Fruit fly (Drosophila melanogaster): ENCODE measurements around the gene CG4318.

Gene CG4318

DNA sequence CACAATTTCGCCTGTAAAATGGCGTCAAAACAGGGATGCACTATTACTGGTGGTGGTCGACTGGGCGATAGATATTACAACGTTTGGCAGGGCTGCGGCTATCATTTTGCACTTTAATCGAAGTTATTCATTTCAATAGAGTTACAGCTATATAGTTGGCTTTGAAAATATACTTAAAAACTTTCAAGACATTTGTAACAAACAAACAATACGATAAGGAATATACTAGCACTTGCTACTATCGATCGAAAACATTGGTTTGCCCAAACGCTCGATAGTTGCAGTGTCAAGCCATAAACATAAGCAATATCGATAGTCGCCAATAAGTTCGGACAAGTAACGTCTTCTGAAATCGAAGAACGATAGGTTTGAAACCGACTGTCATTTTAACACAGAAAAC lies 4.8 kb upstream of the CG4318 start, which contains the start of the genes Bap60 and CG12096 (continued):
- TF ChIP-seq jumu (GFP tag; optimal IDR thresholded peaks at IDR 0.05) (peak; percentile 85), z (GFP tag; IDR thresholded peaks at IDR 0.05) (no peak), CG13775 (GFP tag; optimal IDR thresholded peaks at IDR 0.05) (peak; percentile 82), kay (GFP tag; optimal IDR thresholded peaks at IDR 0.05) (peak; percentile 35), CG6683 (GFP tag; optimal IDR thresholded peaks at IDR 0.05) (peak; percentile 20), CG3838 (GFP tag; optimal IDR thresholded peaks at IDR 0.05) (no peak), Lhr (GFP tag; optimal IDR thresholded peaks at IDR 0.05) (peak; percentile 47), CG1602 (GFP tag; optimal IDR thresholded peaks at IDR 0.05) (peak; percentile 62), NK7.1 (GFP tag; optimal IDR thresholded peaks at IDR 0.05) (peak; percentile 55), CG12659 (GFP tag; optimal IDR thresholded peaks at IDR 0.05) (peak; percentile 88), Gsc (GFP tag; IDR thresholded peaks at IDR 0.05) (0 out of 2 replicates have a peak, but pooled peaks have one; percentile 8), CG18011 (GFP tag; optimal IDR thresholded peaks at IDR 0.05) (peak; percentile 68), aop (GFP tag; IDR thresholded peaks at IDR 0.05) (no peak), gcm (GFP tag; optimal IDR thresholded peaks at IDR 0.05) (peak; percentile 27), Sox102F (GFP tag; optimal IDR thresholded peaks at IDR 0.05) (peak; percentile 65), toy (GFP tag; IDR thresholded peaks at IDR 0.05) (no peak), Atf-2 (GFP tag; optimal IDR thresholded peaks at IDR 0.05) (peak; percentile 56), al (GFP tag; IDR thresholded peaks at IDR 0.05) (peak; percentile 76), ap (GFP tag; IDR thresholded peaks at IDR 0.05) (no peak; the same call in 1 of the 2 replicates), CG13424 (tag; optimal IDR thresholded peaks at IDR 0.05) (peak; percentile 83), pan (optimal IDR thresholded peaks at IDR 0.05) (no peak), pan (GFP tag; optimal IDR thresholded peaks at IDR 0.05 in 1 of 2, IDR thresholded peaks at IDR 0.05 in 1 of 2) (peak in 1 of 2 experiments; percentile 37), wek (GFP tag; optimal IDR thresholded peaks at IDR 0.05) (no peak), tna (GFP tag; IDR thresholded peaks at IDR 0.05; ENCODE audit: partially characterized antibody) (peak; percentile 70; the same call in 1 of the 2 replicates), D (optimal IDR thresholded peaks at IDR 0.05) (no peak), D (GFP tag; optimal IDR thresholded peaks at IDR 0.05) (peak; percentile 6), CG6854 (GFP tag; optimal IDR thresholded peaks at IDR 0.05) (no peak), CG2875 (GFP tag; optimal IDR thresholded peaks at IDR 0.05) (no peak), CG11398 (GFP tag; optimal IDR thresholded peaks at IDR 0.05) (peak; percentile 27), Taf1 (GFP tag; IDR thresholded peaks at IDR 0.05) (no peak), Oli (tag; optimal IDR thresholded peaks at IDR 0.05) (peak; percentile 65), amos (GFP tag; IDR thresholded peaks at IDR 0.05; ENCODE audit: partially characterized antibody) (peak; percentile 81), CG32532 (GFP tag; IDR thresholded peaks at IDR 0.05) (peak; percentile 62), CG18476 (GFP tag; optimal IDR thresholded peaks at IDR 0.05) (peak; percentile 34), CG17829 (tag; optimal IDR thresholded peaks at IDR 0.05) (peak; percentile 79), Hsf (GFP tag; optimal IDR thresholded peaks at IDR 0.05) (peak; percentile 78), CG13296 (GFP tag; optimal IDR thresholded peaks at IDR 0.05) (peak; percentile 64), CG17385 (GFP tag; optimal IDR thresholded peaks at IDR 0.05) (peak; percentile 61), Hr51 (GFP tag; optimal IDR thresholded peaks at IDR 0.05) (peak; percentile 75 to 76), CG10366 (GFP tag; IDR thresholded peaks at IDR 0.05) (peak; percentile 72), CG6254 (GFP tag; optimal IDR thresholded peaks at IDR 0.05) (peak; percentile 43), gce (GFP tag; IDR thresholded peaks at IDR 0.05) (no peak), bsh (GFP tag; optimal IDR thresholded peaks at IDR 0.05) (peak in 1 of 2 experiments; percentile 65), HLH3B (GFP tag; IDR thresholded peaks at IDR 0.05) (no peak), CG14860 (GFP tag; IDR thresholded peaks at IDR 0.05; ENCODE audit: partially characterized antibody) (peak; percentile 94), pb (GFP tag; optimal IDR thresholded peaks at IDR 0.05) (peak; percentile 57), gsb (GFP tag; IDR thresholded peaks at IDR 0.05) (no peak), CG7271 (tag; optimal IDR thresholded peaks at IDR 0.05) (no peak), zen (tag; optimal IDR thresholded peaks at IDR 0.05) (peak; percentile 37), CG6813 (GFP tag; optimal IDR thresholded peaks at IDR 0.05) (no peak)
